Worm (Caenorhabditis elegans) whole organism, L4/young adult: Measurements from ENCODE around the gene frpr-15.

Experiments used
- W03F9.2 ChIP-seq: fragments of 150-350 bp; optimal IDR thresholded peaks from 2 replicates; lab custom pipeline; 2014; ENCODE audit warnings: missing biosample characterization, missing genetic modification characterization
- dao-5 ChIP-seq: sonication (generic microtip); optimal IDR thresholded peaks from 2 replicates; lab custom pipeline; 2016; ENCODE audit warnings: missing genotype, missing genetic modification characterization, moderate library complexity, missing compliant biosample characterization
- him-1 ChIP-seq: sonication (generic microtip); optimal IDR thresholded peaks from 2 replicates; lab custom pipeline; 2016; ENCODE audit warnings: missing genotype, missing genetic modification reagents, missing genetic modification characterization, missing compliant biosample characterization

DNA sequence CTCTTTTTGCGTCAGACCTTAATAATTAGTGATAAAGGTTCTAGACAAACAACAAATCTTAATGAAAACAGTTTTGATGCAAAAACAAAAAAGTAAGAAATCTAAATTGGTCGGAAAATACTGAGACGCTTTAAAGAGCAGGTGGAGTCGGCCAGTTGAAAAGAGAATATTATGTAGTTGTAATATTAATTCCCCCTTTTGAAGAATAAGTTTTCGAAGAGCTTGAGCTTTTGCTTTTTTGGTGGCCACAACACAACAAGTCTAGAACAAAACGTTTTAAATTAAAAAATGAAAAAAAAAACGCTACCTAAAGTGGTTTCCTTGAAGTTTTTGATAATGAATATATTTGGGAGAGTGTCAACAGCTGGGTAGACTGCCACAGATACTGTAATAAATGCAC lies 36.5 kb downstream of the frpr-15 start, which contains the start of gene str-178:
- no peak for TF ChIP-seq him-1 (tag; lab: Kevin White, UChicago)
- no peak for TF ChIP-seq dao-5 (tag; lab: Kevin White, UChicago)
- no peak for TF ChIP-seq W03F9.2 (tag; lab: Kevin White, UChicago)
